Worm (Caenorhabditis elegans) whole organism, L3 larva: Measurements from ENCODE around the gene scl-3.

ENCODE experiments used
- aly-2 ChIP-seq: fragments of 150-350 bp; optimal IDR thresholded peaks from 2 replicates; lab custom pipeline; 2014; ENCODE audit warnings: missing biosample characterization, missing genetic modification characterization
- fos-1 ChIP-seq: fragments of 150-350 bp; optimal IDR thresholded peaks from 2 replicates; lab custom pipeline; 2014; ENCODE audit warnings: missing biosample characterization, missing genetic modification characterization
- nhr-11 ChIP-seq: fragments of 150-350 bp; optimal IDR thresholded peaks from 2 replicates; lab custom pipeline; 2014; ENCODE audit warnings: missing biosample characterization, missing genetic modification characterization
- nhr-28 ChIP-seq: fragments of 150-350 bp; optimal IDR thresholded peaks from 2 replicates; lab custom pipeline; 2014; ENCODE audit warnings: missing biosample characterization, missing genetic modification characterization
- nhr-67 ChIP-seq: fragments of 150-350 bp; optimal IDR thresholded peaks from 2 replicates; lab custom pipeline; 2014; ENCODE audit warnings: missing biosample characterization, missing genetic modification characterization
- unc-39 ChIP-seq: sonication (generic microtip); optimal IDR thresholded peaks from 4 replicates; lab custom pipeline; 2017; ENCODE audit warnings: missing biosample characterization, missing genetic modification characterization
- unc-62 ChIP-seq: fragments of 150-350 bp; sonication (generic microtip); optimal IDR thresholded peaks from 4 replicates; lab custom pipeline; 2014; ENCODE audit warnings: missing biosample characterization, missing genetic modification reagents, missing genetic modification characterization

DNA sequence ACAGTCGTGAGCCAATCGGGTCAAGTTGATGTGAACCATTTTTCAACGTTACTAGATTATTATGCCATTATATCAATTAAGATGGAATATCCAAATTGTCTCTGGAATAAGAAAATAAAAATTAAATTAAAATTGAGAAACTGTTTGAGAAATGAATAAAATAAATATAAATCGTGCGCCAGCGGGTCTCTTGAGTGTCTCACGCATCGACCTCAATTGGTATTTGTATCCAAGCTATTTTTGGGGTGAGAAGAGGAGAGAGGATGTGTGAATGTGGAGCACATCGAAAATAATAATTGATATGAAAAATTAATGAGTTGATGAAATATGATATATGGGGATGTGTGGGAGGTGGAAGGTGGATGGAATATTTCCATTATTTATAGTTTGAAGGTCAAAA lies 20.5 kb upstream of the scl-3 start, which contains the start of gene F49E11.2:
- TF ChIP-seq nhr-11 (tag; lab: Kevin White, UChicago) (no peak), fos-1 (tag; lab: Kevin White, UChicago) (no peak), unc-39 (tag; lab: Kevin White, UChicago) (no peak), unc-62 (GFP tag; lab: Kevin White, UChicago) (no peak), nhr-67 (tag; lab: Kevin White, UChicago) (no peak), aly-2 (tag; lab: Kevin White, UChicago) (no peak), nhr-28 (no peak)
